Worm (Caenorhabditis elegans) whole organism, late embryonic: ENCODE measurements around the gene H01G02.4.

Experiments
- K02D7.2 ChIP-seq: sonication (generic microtip); optimal IDR thresholded peaks from 2 replicates; lab custom pipeline; 2017; ENCODE audit warnings: mild to moderate bottlenecking, missing genetic modification characterization, missing compliant biosample characterization
- ama-1 ChIP-seq: fragments of 150-350 bp; optimal IDR thresholded peaks from 2 replicates; lab custom pipeline; 2014
- ceh-19 ChIP-seq: fragments of 200-800 bp; sonication (Bioruptor generic); optimal IDR thresholded peaks from 2 replicates; lab custom pipeline; 2018; ENCODE audit warnings: mild to moderate bottlenecking, missing genetic modification characterization, missing compliant biosample characterization
- ceh-9 ChIP-seq: sonication (generic microtip); optimal IDR thresholded peaks from 2 replicates; lab custom pipeline; 2016; ENCODE audit warnings: mild to moderate bottlenecking, missing genetic modification characterization, inconsistent platforms, missing compliant biosample characterization
- fkh-10 ChIP-seq: fragments of 150-350 bp; optimal IDR thresholded peaks from 2 replicates; lab custom pipeline; 2014; ENCODE audit warnings: missing biosample characterization, missing genetic modification reagents, missing genetic modification characterization
- ref-2 ChIP-seq: sonication (generic microtip); optimal IDR thresholded peaks from 2 replicates; lab custom pipeline; 2016; ENCODE audit warnings: missing genetic modification characterization, missing compliant biosample characterization
- tbx-7 ChIP-seq: sonication (generic microtip); optimal IDR thresholded peaks from 2 replicates; lab custom pipeline; 2016; ENCODE audit warnings: missing genotype, missing genetic modification characterization, missing compliant biosample characterization

ce11 chrIV:11812017-11812416, 9.1 kb upstream of the H01G02.4 start:
- TF ChIP-seq ceh-19 (GFP tag; lab: Kevin White, UChicago) (no peak), ama-1 (lab: Kevin White, UChicago) (no peak), K02D7.2 (tag; lab: Kevin White, UChicago) (no peak), ceh-9 (tag; lab: Kevin White, UChicago) (no peak), tbx-7 (tag; lab: Kevin White, UChicago) (no peak), ref-2 (no peak), fkh-10 (no peak)
